Fruit fly (Drosophila melanogaster) whole organism, wandering third instar larva: ENCODE results near the gene Crag.

Experiments used
- Abd-B ChIP-seq: fragments of >200 bp; optimal IDR thresholded peaks from 2 replicates; lab custom pipeline; 2017; ENCODE audit warnings: missing biosample characterization, missing genetic modification characterization
- CG32264 ChIP-seq: fragments of 200-800 bp; sonication (Bioruptor generic); optimal IDR thresholded peaks from 2 replicates; lab custom pipeline; 2016; ENCODE audit warnings: missing biosample characterization, missing genetic modification characterization
- CG9705 ChIP-seq: fragments of 200-800 bp; sonication (Bioruptor generic); optimal IDR thresholded peaks from 2 replicates; lab custom pipeline; 2018; ENCODE audit warnings: missing biosample characterization, mild to moderate bottlenecking, missing genetic modification characterization
- CrebA ChIP-seq: fragments of 200-800 bp; sonication (Bioruptor generic); optimal IDR thresholded peaks from 2 replicates; lab custom pipeline; 2016; ENCODE audit warnings: missing biosample characterization, mild to moderate bottlenecking, missing genetic modification characterization, borderline replicate concordance
- Dfd ChIP-seq: fragments of >200 bp; optimal IDR thresholded peaks from 2 replicates; lab custom pipeline; 2017; ENCODE audit warnings: missing biosample characterization, missing genetic modification characterization
- Dif ChIP-seq: fragments of 200-275, 200-300 bp; sonication (Bioruptor generic); optimal IDR thresholded peaks from 2 replicates; lab custom pipeline; 2018; ENCODE audit warnings: missing biosample characterization, missing genetic modification characterization; ENCODE audit not compliant: partially characterized antibody
- GATAd ChIP-seq: sonication (Bioruptor generic); optimal IDR thresholded peaks from 2 replicates; lab custom pipeline; 2016; ENCODE audit warnings: missing biosample characterization, missing genetic modification characterization
- HLH106 ChIP-seq: fragments of 200-800 bp; optimal IDR thresholded peaks from 3 replicates; lab custom pipeline; 2019; ENCODE audit warnings: missing biosample characterization, mild to moderate bottlenecking, missing genetic modification characterization, moderate library complexity
- Hnf4 ChIP-seq: fragments of 200-800 bp; sonication (Bioruptor generic); optimal IDR thresholded peaks from 2 replicates; lab custom pipeline; 2016; ENCODE audit warnings: missing biosample characterization, mild to moderate bottlenecking, missing genetic modification characterization
- Hr78 ChIP-seq: fragments of >200 bp; optimal IDR thresholded peaks from 2 replicates; lab custom pipeline; 2017; ENCODE audit warnings: missing biosample characterization, missing genetic modification characterization
- Hr83 ChIP-seq: fragments of 200-300 bp; sonication (Bioruptor generic); optimal IDR thresholded peaks from 2 replicates; lab custom pipeline; 2016; ENCODE audit warnings: missing biosample characterization, mild to moderate bottlenecking, missing genetic modification characterization, moderate library complexity; ENCODE audit not compliant: poor library complexity, severe bottlenecking
- Jra ChIP-seq: sonication (Bioruptor generic); optimal IDR thresholded peaks from 2 replicates; lab custom pipeline; 2016; ENCODE audit warnings: missing biosample characterization, missing genetic modification characterization
- Mio ChIP-seq: sonication (Bioruptor generic); optimal IDR thresholded peaks from 2 replicates; lab custom pipeline; 2016; ENCODE audit warnings: missing biosample characterization, missing genetic modification characterization
- Myc ChIP-seq: fragments of >200 bp; optimal IDR thresholded peaks from 2 replicates; lab custom pipeline; 2017
- N ChIP-seq: fragments of >200 bp; optimal IDR thresholded peaks from 2 replicates; lab custom pipeline; 2018; ENCODE audit warnings: missing biosample characterization, missing external identifiers, missing genetic modification characterization
- OdsH ChIP-seq: fragments of 200-800 bp; sonication (Bioruptor generic); optimal IDR thresholded peaks from 2 replicates; lab custom pipeline; 2016; ENCODE audit warnings: missing biosample characterization, mild to moderate bottlenecking, missing genetic modification characterization
- Rel ChIP-seq, 2 experiments: fragments of 200-800 bp; sonication (Bioruptor generic) in 1 of 2; optimal IDR thresholded peaks; 2 replicates in 1 of 2; 3 replicates in 1 of 2; lab custom pipeline; 2016 to 2019; ENCODE audit warnings: mild to moderate bottlenecking in 2 of 2, missing biosample characterization in 2 of 2, missing genetic modification characterization in 2 of 2, moderate library complexity in 1 of 2
- Sp1 ChIP-seq: fragments of 200-800 bp; sonication (Bioruptor generic); optimal IDR thresholded peaks from 3 replicates; lab custom pipeline; 2019; ENCODE audit warnings: missing biosample characterization, mild to moderate bottlenecking, missing genetic modification characterization, moderate library complexity
- Vsx2 ChIP-seq: fragments of 200-300, 225-300 bp; sonication (Bioruptor generic); optimal IDR thresholded peaks from 2 replicates; lab custom pipeline; 2018; ENCODE audit warnings: missing biosample characterization, missing genetic modification characterization; ENCODE audit not compliant: partially characterized antibody
- br ChIP-seq: fragments of 200-800 bp; sonication (Bioruptor generic); optimal IDR thresholded peaks from 2 replicates; lab custom pipeline; 2016; ENCODE audit warnings: missing biosample characterization, missing genetic modification characterization
- brk ChIP-seq: fragments of 200-800 bp; sonication (Bioruptor generic); optimal IDR thresholded peaks from 2 replicates; lab custom pipeline; 2016; ENCODE audit warnings: missing biosample characterization, mild to moderate bottlenecking, missing genetic modification characterization
- dl ChIP-seq, 2 experiments: fragments of 175-275, 200-275 bp in 1 of 2; fragments of 200-275 bp in 1 of 2; sonication (Bioruptor generic); optimal IDR thresholded peaks; lab custom pipeline; 2018; ENCODE audit warnings: mild to moderate bottlenecking in 2 of 2, missing biosample characterization in 2 of 2, missing genetic modification characterization in 2 of 2, moderate library complexity in 2 of 2; ENCODE audit not compliant: partially characterized antibody in 2 of 2, insufficient read depth in 1 of 2
- dmrt93B ChIP-seq: fragments of 200-800 bp; sonication (Bioruptor generic); optimal IDR thresholded peaks from 2 replicates; lab custom pipeline; 2018; ENCODE audit warnings: missing biosample characterization, mild to moderate bottlenecking, missing genetic modification characterization
- dsf ChIP-seq: sonication (Bioruptor generic); optimal IDR thresholded peaks from 2 replicates; lab custom pipeline; 2016; ENCODE audit warnings: missing biosample characterization, missing genetic modification characterization, borderline replicate concordance
- ey ChIP-seq: fragments of 200-800 bp; sonication (Bioruptor generic); optimal IDR thresholded peaks from 2 replicates; lab custom pipeline; 2016; ENCODE audit warnings: missing biosample characterization, missing genetic modification characterization
- foxo ChIP-seq, 2 experiments: fragments of 200-800 bp; sonication (Bioruptor generic); optimal IDR thresholded peaks; 2 replicates in 1 of 2; 3 replicates in 1 of 2; lab custom pipeline; 2016 to 2017; ENCODE audit warnings: missing biosample characterization in 2 of 2, missing genetic modification characterization in 2 of 2
- fru ChIP-seq: fragments of 200-800 bp; sonication (Bioruptor generic); optimal IDR thresholded peaks from 3 replicates; lab custom pipeline; 2016; ENCODE audit warnings: missing biosample characterization, mild to moderate bottlenecking, missing genetic modification characterization
- h ChIP-seq: fragments of 200-800 bp; sonication (Bioruptor generic); optimal IDR thresholded peaks from 3 replicates; lab custom pipeline; 2016; ENCODE audit warnings: missing biosample characterization, mild to moderate bottlenecking, missing genetic modification characterization
- jim ChIP-seq: fragments of 175-275, 200-325 bp; sonication (Bioruptor generic); optimal IDR thresholded peaks from 2 replicates; lab custom pipeline; 2016; ENCODE audit warnings: missing biosample characterization, mild to moderate bottlenecking, missing genetic modification characterization
- lola ChIP-seq: fragments of >200 bp; optimal IDR thresholded peaks from 2 replicates; lab custom pipeline; 2017; ENCODE audit warnings: missing biosample characterization, missing genetic modification characterization
- pan ChIP-seq: fragments of >200 bp; optimal IDR thresholded peaks from 2 replicates; lab custom pipeline; 2017
- psq ChIP-seq: fragments of 200-800 bp; sonication (Bioruptor generic); optimal IDR thresholded peaks from 3 replicates; lab custom pipeline; 2017; ENCODE audit warnings: missing biosample characterization, mild to moderate bottlenecking, missing genetic modification characterization, moderate library complexity
- rgr ChIP-seq: fragments of 200-800 bp; sonication (Bioruptor generic); optimal IDR thresholded peaks from 3 replicates; lab custom pipeline; 2016; ENCODE audit warnings: missing biosample characterization, mild to moderate bottlenecking, missing genetic modification characterization
- sage ChIP-seq: fragments of 200-800 bp; sonication (Bioruptor generic); optimal IDR thresholded peaks from 2 replicates; lab custom pipeline; 2016; ENCODE audit warnings: missing biosample characterization, mild to moderate bottlenecking, missing genetic modification characterization
- sv ChIP-seq: fragments of 200-800 bp; sonication (Bioruptor generic); optimal IDR thresholded peaks from 3 replicates; lab custom pipeline; 2016; ENCODE audit warnings: missing biosample characterization, missing genetic modification characterization
- tai ChIP-seq: sonication (Bioruptor generic); optimal IDR thresholded peaks from 2 replicates; lab custom pipeline; 2016; ENCODE audit warnings: missing biosample characterization, missing genetic modification characterization
- usp ChIP-seq: fragments of >200 bp; optimal IDR thresholded peaks from 2 replicates; lab custom pipeline; 2017; ENCODE audit warnings: missing biosample characterization, missing genetic modification characterization
- woc ChIP-seq: sonication (Bioruptor generic); optimal IDR thresholded peaks from 2 replicates; lab custom pipeline; 2016; ENCODE audit warnings: missing biosample characterization, mild to moderate bottlenecking, missing genetic modification characterization

The Crag gene

DNA sequence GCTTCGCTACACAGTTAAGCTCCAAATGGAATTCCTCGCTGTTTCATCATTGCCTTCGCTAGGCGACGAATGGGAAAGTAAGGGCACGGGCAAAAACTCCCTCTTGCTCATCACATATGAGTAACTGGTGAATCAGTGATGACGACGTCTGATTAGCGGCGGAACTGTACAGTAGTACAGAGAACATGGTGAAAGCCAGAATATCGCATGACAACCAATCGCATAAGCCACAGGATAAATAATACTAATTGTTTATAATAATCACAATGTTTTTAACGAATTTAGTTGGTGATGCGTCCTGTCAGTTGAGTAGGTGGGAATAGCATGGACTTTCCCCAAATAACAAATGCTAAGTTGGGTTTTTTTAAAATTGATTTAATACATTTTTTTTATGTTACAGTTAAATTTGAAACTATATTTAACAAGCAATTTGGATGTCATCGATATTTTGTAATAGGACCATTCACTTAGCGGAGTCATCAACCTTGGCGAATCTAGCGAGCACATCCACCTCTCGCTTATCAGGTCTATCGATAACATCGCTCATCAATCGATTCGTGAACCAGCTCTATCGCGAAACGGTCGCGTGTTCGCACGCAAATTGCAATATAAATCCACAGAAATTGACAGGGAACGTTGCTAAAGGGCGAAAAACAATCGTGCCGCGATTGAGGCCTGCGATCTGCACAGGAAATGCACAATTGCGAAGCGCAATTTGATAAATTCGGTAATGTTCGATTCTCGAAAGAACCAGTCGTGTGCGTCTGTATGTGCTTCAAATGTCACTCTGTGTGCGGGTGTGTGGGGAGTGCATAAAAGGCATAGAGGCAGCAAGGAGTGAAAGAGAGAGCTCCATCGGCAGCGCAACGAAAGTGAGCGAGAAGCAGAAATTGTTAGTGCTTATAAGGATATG lies 31.5 kb upstream of the Crag start, which contains the start of the genes CG12112 and Trf4-1:
Gene CG12112, minus strand, starts transcription at position 106 of the 913 bp plus-strand sequence.
Gene Trf4-1, plus strand, starts transcription at position 236 of the 913 bp plus-strand sequence.
- TF ChIP-seq fru (GFP tag; lab: Kevin White, UChicago) (peak; percentile 35), Dif (GFP tag; lab: Kevin White, UChicago) (peak; percentile 27), tai (GFP tag; lab: Kevin White, UChicago) (no peak), jim (GFP tag; lab: Kevin White, UChicago) (no peak), pan (lab: Kevin White, UChicago) (no peak), Myc (lab: Kevin White, UChicago) (peak; percentile 49), psq (GFP tag; lab: Kevin White, UChicago) (peak; percentile 37), Hr78 (GFP tag; lab: Kevin White, UChicago) (no peak), Jra (peak; percentile 66), GATAd (no peak), sage (GFP tag; lab: Kevin White, UChicago) (no peak), woc (GFP tag; lab: Kevin White, UChicago) (peak; percentile 75), sv (GFP tag; lab: Kevin White, UChicago) (no peak), OdsH (GFP tag; lab: Kevin White, UChicago) (peak; percentile 2), Mio (GFP tag; lab: Kevin White, UChicago) (no peak), h (peak; percentile 31), br (GFP tag; lab: Kevin White, UChicago) (peak; percentile 35), rgr (GFP tag; lab: Kevin White, UChicago) (peak; percentile 26), CrebA (GFP tag; lab: Kevin White, UChicago) (no peak), brk (peak; percentile 35), Hnf4 (GFP tag; lab: Kevin White, UChicago) (peak; percentile 71), Vsx2 (GFP tag; lab: Kevin White, UChicago) (no peak), dl (GFP tag; optimal IDR thresholded peaks at IDR 0.05; lab: Kevin White, UChicago; ENCODE audit: insufficient read depth in 1 of 2, partially characterized antibody in 2 of 2) (peak in 1 of 2 experiments; percentile 15), usp (no peak), N (GFP tag; lab: Kevin White, UChicago) (no peak), Sp1 (GFP tag; lab: Kevin White, UChicago) (no peak), Rel (GFP tag; optimal IDR thresholded peaks at IDR 0.05; lab: Kevin White, UChicago) (no peak), Rel (tag; optimal IDR thresholded peaks at IDR 0.05; lab: Kevin White, UChicago) (peak; percentile 59), foxo (GFP tag; optimal IDR thresholded peaks at IDR 0.05; lab: Kevin White, UChicago) (peak in 1 of 2 experiments; percentile 58), dmrt93B (GFP tag; lab: Kevin White, UChicago) (no peak), CG9705 (GFP tag; lab: Kevin White, UChicago) (no peak), Hr83 (peak; percentile 32), ey (GFP tag; lab: Kevin White, UChicago) (peak; percentile 24), Abd-B (no peak), HLH106 (tag; lab: Kevin White, UChicago) (peak; percentile 40), Dfd (GFP tag; lab: Kevin White, UChicago) (no peak), dsf (GFP tag; lab: Kevin White, UChicago) (no peak), lola (GFP tag; lab: Kevin White, UChicago) (no peak), CG32264 (no peak)
